Worm (Caenorhabditis elegans): Measurements from ENCODE around the gene srd-10.
"Not testable (repeated sequence)": the region's sequence is repeated elsewhere in the genome, so short reads cannot be mapped to it uniquely, and the experiment has no call there.

The srd-10 gene

DNA sequence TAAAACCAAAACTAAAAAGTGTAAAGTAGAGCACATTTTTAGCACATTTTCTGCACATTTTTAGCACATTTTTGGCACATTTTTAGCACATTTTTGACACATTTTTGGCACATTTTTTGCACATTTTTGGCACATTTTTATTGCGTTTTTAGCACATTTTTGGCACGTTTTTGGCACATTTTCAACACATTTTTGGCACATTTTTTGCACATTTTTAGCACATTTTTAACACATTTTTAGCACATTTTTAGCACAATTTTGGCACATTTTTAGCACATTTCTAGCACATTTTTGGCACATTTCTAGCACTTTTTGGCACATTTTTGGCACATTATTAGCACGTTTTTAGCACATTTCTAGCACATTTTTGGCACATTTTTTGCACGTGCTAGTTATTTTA lies 840 bp downstream of the srd-10 start:
- TF ChIP-seq blmp-1 (tag; optimal IDR thresholded peaks at IDR 0.05) = no peak
- TF ChIP-seq bed-3 (GFP tag; optimal IDR thresholded peaks at IDR 0.05) = no peak
- TF ChIP-seq unc-39 (tag; optimal IDR thresholded peaks at IDR 0.05) = no peak
- TF ChIP-seq lin-13 (tag; optimal IDR thresholded peaks at IDR 0.05) = no peak
- no peak for TF ChIP-seq ham-2 (GFP tag; optimal IDR thresholded peaks at IDR 0.05)
- TF ChIP-seq pha-4 (tag; optimal IDR thresholded peaks at IDR 0.05) = no peak
- no peak for TF ChIP-seq ztf-11 (tag; optimal IDR thresholded peaks at IDR 0.05)
- TF ChIP-seq mep-1 (tag; optimal IDR thresholded peaks at IDR 0.05) = no peak

ce11 chrIV:13578174-13578573 lies 3.3 kb downstream of the srd-10 start, which contains the start of gene Y45F10B.8:
Y45F10B.8 (minus strand) TSS chrIV:13578274.
- TF ChIP-seq sptf-1, nhr-2, cnd-1 (tag; optimal IDR thresholded peaks at IDR 0.05): not testable (repeated sequence)

ce11 chrIV:13578953-13579352 lies 4.1 kb downstream of the srd-10 start, which contains the start of gene sru-16:
sru-16 (plus strand) TSS chrIV:13579253.
- TF ChIP-seq unc-39 (tag; optimal IDR thresholded peaks at IDR 0.05); nhr-76 (tag; optimal IDR thresholded peaks at IDR 0.05); unc-120 (tag; optimal IDR thresholded peaks at IDR 0.05; ENCODE audit: poor library complexity, severe bottlenecking): not testable (repeated sequence)

ce11 chrIV:13582909-13583308 lies 8.1 kb downstream of the srd-10 start, which contains the start of gene sru-12:
sru-12 (plus strand) TSS chrIV:13583209.
- TF ChIP-seq unc-120 (tag; optimal IDR thresholded peaks at IDR 0.05; ENCODE audit: poor library complexity, severe bottlenecking) = no peak
- no peak for TF ChIP-seq cnd-1 (tag; optimal IDR thresholded peaks at IDR 0.05)
- no peak for TF ChIP-seq M03D4.4 (tag; optimal IDR thresholded peaks at IDR 0.05)
- TF ChIP-seq lin-32 (GFP tag; optimal IDR thresholded peaks at IDR 0.05) = no peak
- no peak for TF ChIP-seq nhr-237 (tag; optimal IDR thresholded peaks at IDR 0.05)
- TF ChIP-seq sptf-1 (tag; optimal IDR thresholded peaks at IDR 0.05) = no peak
- TF ChIP-seq zip-8 (tag; optimal IDR thresholded peaks at IDR 0.05) = no peak
- TF ChIP-seq lin-13 (tag; optimal IDR thresholded peaks at IDR 0.05) = no peak
- TF ChIP-seq nhr-28 (tag; optimal IDR thresholded peaks at IDR 0.05) = no peak
- TF ChIP-seq ceh-83 (GFP tag; optimal IDR thresholded peaks at IDR 0.05) = no peak

DNA sequence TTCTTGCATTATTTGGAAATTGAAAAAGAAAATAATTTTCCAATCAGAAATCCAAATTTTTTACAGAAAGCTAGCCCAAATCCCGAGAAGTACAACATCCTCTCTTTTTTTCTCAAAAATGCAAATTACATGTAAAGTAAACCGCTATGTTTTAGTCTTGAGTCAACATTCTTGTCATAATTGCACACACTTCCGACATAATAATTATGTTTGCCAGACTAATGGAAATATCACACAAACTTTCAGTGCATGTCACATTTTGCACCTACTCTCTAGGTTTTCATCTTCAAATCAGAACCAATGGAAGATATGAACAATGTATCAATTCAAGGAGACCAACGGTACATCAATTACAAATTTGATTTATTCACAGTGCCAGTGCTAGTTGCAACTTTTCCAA lies 9.8 kb downstream of the srd-10 start, which contains the start of gene sru-11:
sru-11 (plus strand) TSS at position 301 of the 400 bp plus-strand sequence.
- TF ChIP-seq lin-13 (tag; optimal IDR thresholded peaks at IDR 0.05) = no peak

ce11 chrIV:13587175-13587574 lies 12.3 kb downstream of the srd-10 start, which contains the start of gene Y45F10B.12:
Y45F10B.12 (plus strand) TSS chrIV:13587475.
- TF ChIP-seq mep-1 (tag; optimal IDR thresholded peaks at IDR 0.05) (no peak), tbx-8 (GFP tag; optimal IDR thresholded peaks at IDR 0.05) (no peak), ces-1 (GFP tag; optimal IDR thresholded peaks at IDR 0.05) (no peak), unc-62 (GFP tag; optimal IDR thresholded peaks at IDR 0.05) (no peak), ceh-39 (tag; optimal IDR thresholded peaks at IDR 0.05) (no peak), nhr-2 (tag; optimal IDR thresholded peaks at IDR 0.05) (no peak), hlh-1 (tag; optimal IDR thresholded peaks at IDR 0.05) (no peak), nhr-76 (tag; optimal IDR thresholded peaks at IDR 0.05) (no peak), sem-2 (GFP tag; optimal IDR thresholded peaks at IDR 0.05) (no peak), lin-13 (tag; optimal IDR thresholded peaks at IDR 0.05) (no peak), pha-4 (tag; optimal IDR thresholded peaks at IDR 0.05) (no peak), ham-2 (GFP tag; optimal IDR thresholded peaks at IDR 0.05) (no peak), snpc-4 (tag; optimal IDR thresholded peaks at IDR 0.05) (no peak), unc-120 (tag; optimal IDR thresholded peaks at IDR 0.05; ENCODE audit: poor library complexity, severe bottlenecking) (no peak), nhr-12 (tag; optimal IDR thresholded peaks at IDR 0.05) (no peak), ceh-83 (GFP tag; optimal IDR thresholded peaks at IDR 0.05) (no peak), unc-39 (tag; optimal IDR thresholded peaks at IDR 0.05) (no peak), sptf-1 (tag; optimal IDR thresholded peaks at IDR 0.05) (no peak), lin-32 (GFP tag; optimal IDR thresholded peaks at IDR 0.05) (no peak)

DNA sequence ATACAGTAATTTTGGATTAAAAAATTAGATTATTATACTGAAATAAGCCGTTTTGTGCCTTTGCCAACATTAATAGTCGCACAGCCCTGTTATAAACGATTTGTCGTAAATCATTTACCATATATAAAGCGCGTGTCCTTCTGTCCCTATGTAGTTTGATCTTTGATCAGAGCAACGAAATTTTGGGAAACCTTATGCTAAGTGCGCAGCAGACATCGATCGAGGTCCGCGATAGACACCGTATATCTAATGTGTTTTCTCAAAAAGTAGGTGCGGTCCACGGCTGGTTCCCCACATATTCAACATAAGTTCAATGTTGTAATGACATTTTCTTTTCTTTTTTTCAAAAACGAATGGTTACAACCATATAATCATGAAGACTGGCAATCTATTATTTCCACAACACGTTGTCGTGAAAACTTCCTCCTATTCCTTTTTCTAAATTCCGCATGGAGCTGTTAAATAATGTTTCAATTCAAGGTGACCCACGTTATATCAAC lies 13.8 kb downstream of the srd-10 start, which contains the start of gene sru-9:
sru-9 (plus strand) TSS at position 450 of the 500 bp plus-strand sequence.
- not testable (repeated sequence) for TF ChIP-seq ham-2 (GFP tag; optimal IDR thresholded peaks at IDR 0.05); nhr-28 (tag; optimal IDR thresholded peaks at IDR 0.05); ceh-39 (tag; optimal IDR thresholded peaks at IDR 0.05)
